Fruit fly (Drosophila melanogaster): Measurements from ENCODE around the gene Galphaf.
A peak's percentile ranks its signal among the peaks of the same experiment; 100 is the strongest.

Galphaf gene

DNA sequence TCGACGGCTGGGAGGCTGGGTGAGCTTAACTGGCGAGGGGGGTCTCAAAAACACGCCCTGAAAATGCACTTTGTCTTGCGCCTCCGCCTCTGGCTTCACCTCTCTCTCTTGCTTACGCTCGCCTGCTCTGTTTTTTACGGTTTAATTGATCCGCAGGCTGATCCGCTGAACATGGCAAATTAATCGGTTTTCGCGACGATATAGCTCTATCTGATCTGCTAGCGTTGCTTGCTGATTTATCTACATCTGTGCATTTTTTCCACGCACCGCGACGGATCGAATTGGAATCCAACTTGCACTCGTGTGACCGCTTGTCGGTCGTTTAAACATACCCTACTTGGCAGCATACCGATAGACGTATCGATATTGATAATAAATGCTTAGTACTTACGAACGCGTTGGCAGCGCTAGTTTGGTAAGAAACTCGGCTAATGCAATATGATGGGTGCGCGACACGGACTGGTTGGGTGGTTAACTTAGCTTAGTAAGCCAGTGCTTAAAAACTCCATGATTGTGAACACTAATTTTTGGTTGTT lies 20.1 kb downstream of the Galphaf start, which contains the start of gene Abl (continued):
- TF ChIP-seq tll (GFP tag; optimal IDR thresholded peaks at IDR 0.05) (no peak), sna (GFP tag; IDR thresholded peaks at IDR 0.05; ENCODE audit: partially characterized antibody) (peak; percentile 72; the same call in 1 of the 2 replicates), CG33213 (GFP tag; optimal IDR thresholded peaks at IDR 0.05) (peak; percentile 97), Awh (GFP tag; IDR thresholded peaks at IDR 0.05) (no peak), CG18599 (GFP tag; optimal IDR thresholded peaks at IDR 0.05) (peak; percentile 78), CG32767 (GFP tag; IDR thresholded peaks at IDR 0.05) (peak; percentile 43; the same call in 1 of the 2 replicates), lilli (GFP tag; optimal IDR thresholded peaks at IDR 0.05) (peak; percentile 68), ranshi (GFP tag; IDR thresholded peaks at IDR 0.05) (no peak), Taf1 (GFP tag; IDR thresholded peaks at IDR 0.05) (no peak), CG2712 (tag; optimal IDR thresholded peaks at IDR 0.05) (peak; percentile 74), kni (GFP tag; optimal IDR thresholded peaks at IDR 0.05) (peak; percentile 19), Nf-YA (GFP tag; IDR thresholded peaks at IDR 0.05) (no peak), CG3281 (GFP tag; optimal IDR thresholded peaks at IDR 0.05) (peak; percentile 29), Sox102F (GFP tag; optimal IDR thresholded peaks at IDR 0.05) (peak; percentile 19), CG1832 (GFP tag; optimal IDR thresholded peaks at IDR 0.05) (no peak), Hmr (GFP tag; optimal IDR thresholded peaks at IDR 0.05) (peak; percentile 95), CG2678 (tag; optimal IDR thresholded peaks at IDR 0.05) (peak; percentile 47), CG18011 (GFP tag; optimal IDR thresholded peaks at IDR 0.05) (peak; percentile 1), NfI (GFP tag; optimal IDR thresholded peaks at IDR 0.05) (peak; percentile 46), Dfd (GFP tag; optimal IDR thresholded peaks at IDR 0.05) (no peak), pnt (GFP tag; optimal IDR thresholded peaks at IDR 0.05) (peak; percentile 35), bigmax (GFP tag; optimal IDR thresholded peaks at IDR 0.05) (peak; percentile 52), H2.0 (GFP tag; IDR thresholded peaks at IDR 0.05) (no peak), CG17361 (GFP tag; IDR thresholded peaks at IDR 0.05) (peak; percentile 56; the same call in 1 of the 3 replicates), grn (GFP tag; optimal IDR thresholded peaks at IDR 0.05) (peak; percentile 79), CG8944 (GFP tag; optimal IDR thresholded peaks at IDR 0.05) (peak; percentile 73), mld (GFP tag; IDR thresholded peaks at IDR 0.05; ENCODE audit: partially characterized antibody) (peak; percentile 62; the same call in 1 of the 3 replicates), CG17612 (GFP tag; IDR thresholded peaks at IDR 0.05) (no peak), CG11247 (GFP tag; IDR thresholded peaks at IDR 0.05) (peak; percentile 63), vvl (GFP tag; IDR thresholded peaks at IDR 0.05) (peak; percentile 66), tna (GFP tag; IDR thresholded peaks at IDR 0.05; ENCODE audit: partially characterized antibody) (peak; percentile 72), wor (GFP tag; IDR thresholded peaks at IDR 0.05) (no peak), insv (GFP tag; optimal IDR thresholded peaks at IDR 0.05) (peak; percentile 86 to 99), CG13296 (GFP tag; optimal IDR thresholded peaks at IDR 0.05) (no peak), fu2 (GFP tag; optimal IDR thresholded peaks at IDR 0.05) (peak; percentile 76), CG4854 (GFP tag; optimal IDR thresholded peaks at IDR 0.05) (peak; percentile 55), CG5180 (GFP tag; optimal IDR thresholded peaks at IDR 0.05) (no peak), sqz (GFP tag; optimal IDR thresholded peaks at IDR 0.05) (no peak), CG16813 (GFP tag; IDR thresholded peaks at IDR 0.05; ENCODE audit: partially characterized antibody) (peak; percentile 79), CG16779 (GFP tag; IDR thresholded peaks at IDR 0.05) (peak; percentile 65; the same call in 1 of the 2 replicates), hb (GFP tag; IDR thresholded peaks at IDR 0.05; ENCODE audit: partially characterized antibody) (0 out of 3 replicates have a peak, but pooled peaks have one; percentile 54), CG14965 (GFP tag; optimal IDR thresholded peaks at IDR 0.05; ENCODE audit: borderline replicate concordance) (peak; percentile 23), fd64A (GFP tag; optimal IDR thresholded peaks at IDR 0.05) (peak; percentile 36), crol (GFP tag; IDR thresholded peaks at IDR 0.05) (peak; percentile 61; the same call in 1 of the 2 replicates), CG15696 (tag; optimal IDR thresholded peaks at IDR 0.05) (no peak), H15 (GFP tag; IDR thresholded peaks at IDR 0.05) (no peak; the same call in 2 of the 3 replicates), CG8359 (GFP tag; optimal IDR thresholded peaks at IDR 0.05; ENCODE audit: borderline replicate concordance) (peak; percentile 15), Tbp (GFP tag; optimal IDR thresholded peaks at IDR 0.05) (no peak), CG6254 (GFP tag; optimal IDR thresholded peaks at IDR 0.05) (no peak)

All from whole organism, embryonic.